Fruit fly (Drosophila melanogaster) whole organism, embryonic: ENCODE data around the gene ihog.
A peak's percentile ranks its signal among the peaks of the same experiment; 100 is the strongest.

Experiments
- Adf1 ChIP-seq: fragments of 200-800 bp; sonication (Bioruptor generic); IDR thresholded peaks from 2 replicates; pipeline ENCODE4 v1.3.6; 2022; ENCODE audit warnings: missing biosample characterization, missing genetic modification characterization
- Asciz ChIP-seq: fragments of 200-800 bp; sonication (Bioruptor generic); optimal IDR thresholded peaks from 2 replicates; lab custom pipeline; 2017; ENCODE audit warnings: missing biosample characterization, mild to moderate bottlenecking, missing genetic modification characterization, missing genetic modification reagents
- Atf-2 ChIP-seq: fragments of 200-800 bp; sonication (Bioruptor generic); optimal IDR thresholded peaks from 2 replicates; lab custom pipeline; 2016; ENCODE audit warnings: missing biosample characterization, missing genetic modification characterization
- CG10147 ChIP-seq: fragments of 200-800 bp; sonication (Bioruptor generic); optimal IDR thresholded peaks from 2 replicates; lab custom pipeline; 2019; ENCODE audit warnings: missing biosample characterization, mild to moderate bottlenecking, missing genetic modification characterization, moderate library complexity
- CG10565 ChIP-seq: fragments of 200-800 bp; sonication (Bioruptor generic); optimal IDR thresholded peaks from 3 replicates; lab custom pipeline; 2016; ENCODE audit warnings: missing biosample characterization, mild to moderate bottlenecking, missing genetic modification characterization
- CG10959 ChIP-seq: fragments of 200-800 bp; sonication (Bioruptor generic); IDR thresholded peaks from 2 replicates; pipeline ENCODE4 v1.3.6; 2022; ENCODE audit warnings: missing biosample characterization, missing genetic modification characterization
- CG10979 ChIP-seq: fragments of 200-800 bp; sonication (Bioruptor generic); optimal IDR thresholded peaks from 2 replicates; lab custom pipeline; 2018; ENCODE audit warnings: missing biosample characterization, mild to moderate bottlenecking, missing genetic modification characterization, moderate library complexity
- CG12155 ChIP-seq: fragments of 200-800 bp; sonication (Bioruptor generic); optimal IDR thresholded peaks from 3 replicates; lab custom pipeline; 2016; ENCODE audit warnings: missing biosample characterization, missing genetic modification characterization
- CG13894 ChIP-seq: fragments of 200-800 bp; sonication (Bioruptor generic); optimal IDR thresholded peaks from 3 replicates; lab custom pipeline; 2018; ENCODE audit warnings: missing biosample characterization, mild to moderate bottlenecking, missing genetic modification characterization, moderate library complexity
- CG14441 ChIP-seq: fragments of 200-800 bp; sonication (Bioruptor generic); IDR thresholded peaks from 2 replicates; pipeline ENCODE4 v1.3.6; 2022; ENCODE audit warnings: missing biosample characterization, missing genetic modification characterization
- CG16813 ChIP-seq: fragments of 200-800 bp; sonication (Bioruptor generic); IDR thresholded peaks from 3 replicates; pipeline ENCODE4 v1.3.6; 2022; ENCODE audit warnings: missing biosample characterization, missing genetic modification characterization; ENCODE audit not compliant: partially characterized antibody
- CG2712 ChIP-seq: fragments of 200-800 bp; optimal IDR thresholded peaks from 3 replicates; lab custom pipeline; 2019; ENCODE audit warnings: missing biosample characterization, mild to moderate bottlenecking, missing genetic modification characterization, moderate library complexity
- CG3281 ChIP-seq: fragments of 200-800 bp; sonication (Bioruptor generic); optimal IDR thresholded peaks from 3 replicates; lab custom pipeline; 2017; ENCODE audit warnings: missing biosample characterization, mild to moderate bottlenecking, missing genetic modification characterization
- CG33557 ChIP-seq: fragments of 200-800 bp; sonication (Bioruptor generic); optimal IDR thresholded peaks from 2 replicates; lab custom pipeline; 2019; ENCODE audit warnings: missing biosample characterization, mild to moderate bottlenecking, missing genetic modification characterization, moderate library complexity
- CG42726 ChIP-seq: fragments of 200-800 bp; sonication (Bioruptor generic); IDR thresholded peaks from 2 replicates; pipeline ENCODE4 v1.3.6; 2022; ENCODE audit warnings: missing biosample characterization, missing genetic modification characterization; ENCODE audit not compliant: partially characterized antibody
- CG6654 ChIP-seq: fragments of 200-800 bp; sonication (Bioruptor generic); optimal IDR thresholded peaks from 2 replicates; lab custom pipeline; 2017; ENCODE audit warnings: missing biosample characterization, mild to moderate bottlenecking, missing genetic modification characterization
- CTCF ChIP-seq: fragments of 200-800 bp; sonication (Bioruptor generic); optimal IDR thresholded peaks from 2 replicates; lab custom pipeline; 2017; ENCODE audit warnings: missing biosample characterization, mild to moderate bottlenecking, missing genetic modification characterization, moderate library complexity
- Chrac-16 ChIP-seq: fragments of 200-800 bp; sonication (Bioruptor generic); optimal IDR thresholded peaks from 3 replicates; lab custom pipeline; 2016; ENCODE audit warnings: missing biosample characterization, missing genetic modification characterization
- CoRest ChIP-seq: fragments of 200-800 bp; sonication (Bioruptor generic); optimal IDR thresholded peaks from 3 replicates; lab custom pipeline; 2018; ENCODE audit warnings: missing biosample characterization, mild to moderate bottlenecking, missing genetic modification characterization, moderate library complexity
- Dip2 ChIP-seq: fragments of 200-800 bp; sonication (Bioruptor generic); IDR thresholded peaks from 2 replicates; pipeline ENCODE4 v1.3.6; 2022; ENCODE audit warnings: missing biosample characterization, missing genetic modification characterization
- E2f1 ChIP-seq: fragments of 200-800 bp; sonication (Bioruptor generic); IDR thresholded peaks from 2 replicates; pipeline ENCODE4 v1.3.6; 2022; ENCODE audit warnings: missing biosample characterization, missing genetic modification characterization
- Ets97D ChIP-seq: fragments of 200-800 bp; sonication (Bioruptor generic); optimal IDR thresholded peaks from 3 replicates; lab custom pipeline; 2016; ENCODE audit warnings: missing biosample characterization, missing genetic modification characterization
- Hey ChIP-seq: fragments of 200-800 bp; sonication (Bioruptor generic); optimal IDR thresholded peaks from 3 replicates; lab custom pipeline; 2018; ENCODE audit warnings: missing biosample characterization, mild to moderate bottlenecking, missing genetic modification characterization
- Hr78 ChIP-seq, 2 experiments: fragments of 200-800 bp in 1 of 2; fragments of >200 bp in 1 of 2; sonication (Bioruptor generic) in 1 of 2; optimal IDR thresholded peaks; 2 replicates each; lab custom pipeline; 2017 to 2019; ENCODE audit warnings: missing biosample characterization in 2 of 2, missing genetic modification characterization in 2 of 2, mild to moderate bottlenecking in 1 of 2, moderate library complexity in 1 of 2
- Hsf ChIP-seq: fragments of 200-800 bp; sonication (Bioruptor generic); optimal IDR thresholded peaks from 3 replicates; lab custom pipeline; 2016; ENCODE audit warnings: missing biosample characterization, missing genetic modification characterization
- Kr ChIP-seq: fragments of 200-800 bp; sonication (Bioruptor generic); optimal IDR thresholded peaks from 2 replicates; lab custom pipeline; 2017; ENCODE audit warnings: missing biosample characterization, mild to moderate bottlenecking, missing genetic modification characterization
- Lim3 ChIP-seq: fragments of 200-800 bp; sonication (Bioruptor generic); IDR thresholded peaks from 2 replicates; pipeline ENCODE4 v1.3.6; 2022; ENCODE audit warnings: missing biosample characterization, missing genetic modification characterization
- Max ChIP-seq: fragments of 200-800 bp; sonication (Bioruptor generic); optimal IDR thresholded peaks from 2 replicates; lab custom pipeline; 2016; ENCODE audit warnings: missing biosample characterization, mild to moderate bottlenecking, missing genetic modification characterization
- Oli ChIP-seq: fragments of 200-800 bp; sonication (Bioruptor generic); optimal IDR thresholded peaks from 2 replicates; lab custom pipeline; 2018; ENCODE audit warnings: missing biosample characterization, mild to moderate bottlenecking, missing genetic modification characterization, moderate library complexity
- Trl ChIP-seq, 3 experiments: fragments of >200 bp in 2 of 3; fragments of 200-800 bp in 1 of 3; sonication (Bioruptor generic) in 1 of 3; optimal IDR thresholded peaks; 2 replicates in 1 of 3; 3 replicates in 2 of 3; lab custom pipeline; 2016 to 2017; ENCODE audit warnings: missing biosample characterization in 1 of 3, missing genetic modification characterization in 1 of 3
- Vsx1 ChIP-seq: fragments of 200-800 bp; sonication (Bioruptor generic); optimal IDR thresholded peaks from 2 replicates; lab custom pipeline; 2017; ENCODE audit warnings: missing biosample characterization, mild to moderate bottlenecking, missing genetic modification characterization, missing genetic modification reagents
- Xrp1 ChIP-seq: fragments of 200-800 bp; sonication (Bioruptor generic); IDR thresholded peaks from 2 replicates; pipeline ENCODE4 v1.3.6; 2022; ENCODE audit warnings: missing biosample characterization, missing genetic modification characterization
- amos ChIP-seq: fragments of 200-800 bp; sonication (Bioruptor generic); IDR thresholded peaks from 2 replicates; pipeline ENCODE4 v1.3.6; 2022; ENCODE audit warnings: missing biosample characterization, missing genetic modification characterization; ENCODE audit not compliant: partially characterized antibody
- bbx ChIP-seq: fragments of 200-800 bp; sonication (Bioruptor generic); IDR thresholded peaks from 2 replicates; pipeline ENCODE4 v1.3.6; 2022; ENCODE audit warnings: missing biosample characterization, missing genetic modification characterization; ENCODE audit not compliant: partially characterized antibody
- bcd ChIP-seq: fragments of 200-800 bp; sonication (Bioruptor generic); optimal IDR thresholded peaks from 2 replicates; lab custom pipeline; 2017; ENCODE audit warnings: missing biosample characterization, mild to moderate bottlenecking, missing genetic modification characterization
- cg ChIP-seq: fragments of 200-800 bp; sonication (Bioruptor generic); optimal IDR thresholded peaks from 3 replicates; lab custom pipeline; 2019; ENCODE audit warnings: missing biosample characterization, mild to moderate bottlenecking, missing genetic modification characterization, moderate library complexity
- da ChIP-seq: fragments of 200-800 bp; sonication (Bioruptor generic); optimal IDR thresholded peaks from 2 replicates; lab custom pipeline; 2016; ENCODE audit warnings: missing biosample characterization, missing genetic modification characterization
- dati ChIP-seq: fragments of 200-800 bp; sonication (Bioruptor generic); IDR thresholded peaks from 2 replicates; pipeline ENCODE4 v1.3.6; 2022; ENCODE audit warnings: missing biosample characterization, missing genetic modification characterization
- dysf ChIP-seq: fragments of 200-800 bp; sonication (Bioruptor generic); IDR thresholded peaks from 3 replicates; pipeline ENCODE4 v1.3.6; 2022; ENCODE audit warnings: missing biosample characterization, missing genetic modification characterization
- en ChIP-seq: fragments of 200-800 bp; sonication (Bioruptor generic); optimal IDR thresholded peaks from 2 replicates; lab custom pipeline; 2016; ENCODE audit warnings: missing biosample characterization, missing genetic modification characterization
- esg ChIP-seq: fragments of 200-800 bp; sonication (Bioruptor generic); conservative IDR thresholded peaks from 2 replicates; pipeline ENCODE4 v1.3.6; 2022; ENCODE audit warnings: missing biosample characterization, missing genetic modification characterization
- fu2 ChIP-seq: fragments of 200-800 bp; sonication (Bioruptor generic); optimal IDR thresholded peaks from 2 replicates; lab custom pipeline; 2016; ENCODE audit warnings: missing biosample characterization, missing genetic modification characterization
- hbn ChIP-seq: fragments of 200-800 bp; sonication (Bioruptor generic); IDR thresholded peaks from 2 replicates; pipeline ENCODE4 v1.3.6; 2022; ENCODE audit warnings: missing biosample characterization, missing genetic modification characterization; ENCODE audit not compliant: partially characterized antibody
- lilli ChIP-seq: fragments of 200-800 bp; sonication (Bioruptor generic); optimal IDR thresholded peaks from 3 replicates; lab custom pipeline; 2016; ENCODE audit warnings: missing biosample characterization, missing genetic modification characterization
- row ChIP-seq: fragments of 200-800 bp; sonication (Bioruptor generic); IDR thresholded peaks from 3 replicates; pipeline ENCODE4 v1.3.6; 2022; ENCODE audit warnings: missing biosample characterization, missing genetic modification characterization
- salm ChIP-seq: fragments of 200-800 bp; sonication (Bioruptor generic); optimal IDR thresholded peaks from 2 replicates; lab custom pipeline; 2018; ENCODE audit warnings: missing biosample characterization, mild to moderate bottlenecking, missing genetic modification characterization
- scrt ChIP-seq: fragments of 200-800 bp; sonication (Bioruptor generic); optimal IDR thresholded peaks from 2 replicates; lab custom pipeline; 2018; ENCODE audit warnings: missing biosample characterization, mild to moderate bottlenecking, missing genetic modification characterization, moderate library complexity
- shn ChIP-seq: fragments of 200-800 bp; sonication (Bioruptor generic); optimal IDR thresholded peaks from 3 replicates; lab custom pipeline; 2016; ENCODE audit warnings: missing biosample characterization, missing genetic modification characterization
- sna ChIP-seq: fragments of 200-800 bp; sonication (Bioruptor generic); IDR thresholded peaks from 2 replicates; pipeline ENCODE4 v1.3.6; 2022; ENCODE audit warnings: missing biosample characterization, missing genetic modification characterization; ENCODE audit not compliant: partially characterized antibody
- sqz ChIP-seq: fragments of 200-800 bp; sonication (Bioruptor generic); optimal IDR thresholded peaks from 3 replicates; lab custom pipeline; 2018; ENCODE audit warnings: missing biosample characterization, mild to moderate bottlenecking, missing genetic modification characterization
- wdn ChIP-seq: fragments of 200-800 bp; sonication (Bioruptor generic); IDR thresholded peaks from 2 replicates; pipeline ENCODE4 v1.3.6; 2022; ENCODE audit warnings: missing biosample characterization, missing genetic modification characterization

Gene ihog

dm6 chr2L:6964022-6964434, 15.4 kb upstream of the ihog start, which contains the start of the genes sip2 and Coprox (continued):
- TF ChIP-seq Trl (optimal IDR thresholded peaks at IDR 0.05; lab: Kevin White, UChicago) (no peak), Trl (GFP tag; optimal IDR thresholded peaks at IDR 0.05; lab: Kevin White, UChicago) (no peak), da (GFP tag; lab: Kevin White, UChicago) (no peak), Ets97D (no peak), shn (GFP tag; lab: Kevin White, UChicago) (no peak), CoRest (tag; lab: Kevin White, UChicago) (peak; percentile 85), CG12155 (peak; percentile 54), Hey (tag; lab: Kevin White, UChicago) (no peak), CG10959 (GFP tag; lab: Robert Waterston, UW) (no peak), CG3281 (GFP tag; lab: Kevin White, UChicago) (peak; percentile 72), salm (peak; percentile 37), Adf1 (GFP tag; lab: Robert Waterston, UW) (no peak), amos (GFP tag; lab: Robert Waterston, UW) (no peak; the same call in 1 of the 2 replicates), dati (GFP tag; lab: Robert Waterston, UW) (no peak), E2f1 (GFP tag; lab: Robert Waterston, UW) (peak; percentile 41), fu2 (GFP tag; lab: Kevin White, UChicago) (no peak), Hr78 (GFP tag; optimal IDR thresholded peaks at IDR 0.05; lab: Kevin White, UChicago) (peak in 1 of 2 experiments; percentile 70), row (GFP tag; lab: Robert Waterston, UW) (peak; percentile 84), CG13894 (tag; lab: Kevin White, UChicago) (peak; percentile 73), esg (GFP tag; lab: Robert Waterston, UW) (peak; percentile 55), Oli (tag; lab: Kevin White, UChicago) (peak; percentile 37), CTCF (GFP tag; lab: Kevin White, UChicago) (no peak), scrt (no peak), en (no peak), lilli (GFP tag; lab: Kevin White, UChicago) (peak; percentile 40), CG33557 (GFP tag; lab: Kevin White, UChicago) (peak; percentile 62), bcd (GFP tag; lab: Kevin White, UChicago) (peak; percentile 53), CG10979 (peak; percentile 62), Max (GFP tag; lab: Kevin White, UChicago) (no peak), CG6654 (GFP tag; lab: Kevin White, UChicago) (no peak), Hsf (GFP tag; lab: Kevin White, UChicago) (no peak), Vsx1 (no peak), CG42726 (GFP tag; lab: Robert Waterston, UW) (no peak), CG10147 (GFP tag; lab: Kevin White, UChicago) (peak; percentile 62), Atf-2 (GFP tag; lab: Kevin White, UChicago) (no peak), CG14441 (GFP tag; lab: Robert Waterston, UW) (0 out of 2 replicates have a peak, but pooled peaks have one; percentile 46), Chrac-16 (GFP tag; lab: Kevin White, UChicago) (peak; percentile 50), Xrp1 (peak; percentile 67), cg (GFP tag; lab: Kevin White, UChicago) (no peak), wdn (GFP tag; lab: Robert Waterston, UW) (0 out of 2 replicates have a peak, but pooled peaks have one; percentile 17), hbn (GFP tag; lab: Robert Waterston, UW) (no peak), sna (GFP tag; lab: Robert Waterston, UW) (no peak), bbx (no peak), dysf (peak; percentile 65), CG2712 (tag; lab: Kevin White, UChicago) (peak; percentile 88), CG10565 (no peak), Kr (no peak), CG16813 (GFP tag; lab: Robert Waterston, UW) (no peak), Lim3 (GFP tag; lab: Robert Waterston, UW) (no peak), Dip2 (GFP tag; lab: Robert Waterston, UW) (no peak), sqz (GFP tag; lab: Kevin White, UChicago) (no peak), Asciz (GFP tag; lab: Kevin White, UChicago) (no peak)
